Fruit fly (Drosophila melanogaster): Measurements from ENCODE around the gene Lrp4.

Gene Lrp4

dm6 chrX:15891606-15892345, 18.9 kb upstream of the Lrp4 start, which contains the start of gene shi (continued):
- TF ChIP-seq CG17802 (tag; optimal IDR thresholded peaks at IDR 0.05) (no peak), kay (GFP tag; optimal IDR thresholded peaks at IDR 0.05) (peak; percentile 18), hkb (optimal IDR thresholded peaks at IDR 0.05) (no peak), hkb (GFP tag; IDR thresholded peaks at IDR 0.05) (no peak), Atf3 (GFP tag; optimal IDR thresholded peaks at IDR 0.05) (no peak), abd-A (tag; optimal IDR thresholded peaks at IDR 0.05) (peak; percentile 83), pnt (GFP tag; optimal IDR thresholded peaks at IDR 0.05) (no peak), usp (GFP tag; optimal IDR thresholded peaks at IDR 0.05) (no peak), CG11723 (GFP tag; optimal IDR thresholded peaks at IDR 0.05) (no peak), so (GFP tag; IDR thresholded peaks at IDR 0.05) (no peak), CG12219 (GFP tag; optimal IDR thresholded peaks at IDR 0.05) (no peak), ssp (GFP tag; IDR thresholded peaks at IDR 0.05) (peak; percentile 51), hbn (GFP tag; IDR thresholded peaks at IDR 0.05; ENCODE audit: partially characterized antibody) (peak; percentile 96), Blimp-1 (GFP tag; optimal IDR thresholded peaks at IDR 0.05) (no peak), fd102C (GFP tag; optimal IDR thresholded peaks at IDR 0.05) (no peak), Meics (GFP tag; optimal IDR thresholded peaks at IDR 0.05) (no peak), CkIIα-i1 (GFP tag; IDR thresholded peaks at IDR 0.05) (no peak), CG3407 (GFP tag; optimal IDR thresholded peaks at IDR 0.05) (no peak), CG4820 (GFP tag; optimal IDR thresholded peaks at IDR 0.05) (no peak), fd64A (GFP tag; optimal IDR thresholded peaks at IDR 0.05) (no peak), ro (GFP tag; IDR thresholded peaks at IDR 0.05) (no peak), CG2678 (tag; optimal IDR thresholded peaks at IDR 0.05) (no peak), CG2116 (GFP tag; optimal IDR thresholded peaks at IDR 0.05) (peak; percentile 89), Dip2 (GFP tag; IDR thresholded peaks at IDR 0.05) (no peak), cad (GFP tag; optimal IDR thresholded peaks at IDR 0.05) (no peak), CG8359 (GFP tag; optimal IDR thresholded peaks at IDR 0.05; ENCODE audit: borderline replicate concordance) (no peak), luna (GFP tag; optimal IDR thresholded peaks at IDR 0.05) (no peak), CG15269 (tag; optimal IDR thresholded peaks at IDR 0.05) (no peak), jing (GFP tag; optimal IDR thresholded peaks at IDR 0.05) (no peak), fu2 (GFP tag; optimal IDR thresholded peaks at IDR 0.05) (no peak), CG8765 (GFP tag; IDR thresholded peaks at IDR 0.05) (no peak), CG17328 (GFP tag; IDR thresholded peaks at IDR 0.05) (0 out of 2 replicates have a peak, but pooled peaks have one; percentile 14), gce (GFP tag; IDR thresholded peaks at IDR 0.05) (no peak), CG13287 (GFP tag; IDR thresholded peaks at IDR 0.05; ENCODE audit: partially characterized antibody) (peak; percentile 96), CG10321 (GFP tag; IDR thresholded peaks at IDR 0.05) (no peak), sima (GFP tag; optimal IDR thresholded peaks at IDR 0.05) (no peak), B-H1 (GFP tag; IDR thresholded peaks at IDR 0.05) (no peak), CG17361 (GFP tag; IDR thresholded peaks at IDR 0.05) (peak; percentile 26; the same call in 1 of the 3 replicates), tll (GFP tag; optimal IDR thresholded peaks at IDR 0.05) (no peak), CG14014 (GFP tag; IDR thresholded peaks at IDR 0.05) (no peak), nerfin-2 (GFP tag; IDR thresholded peaks at IDR 0.05; ENCODE audit: partially characterized antibody) (peak; percentile 99), CG17385 (GFP tag; optimal IDR thresholded peaks at IDR 0.05) (no peak), sim (GFP tag; IDR thresholded peaks at IDR 0.05) (no peak), HmgZ (tag; optimal IDR thresholded peaks at IDR 0.05) (peak; percentile 73), ewg (GFP tag; optimal IDR thresholded peaks at IDR 0.05) (peak; percentile 97), Sry-δ (GFP tag; optimal IDR thresholded peaks at IDR 0.05) (peak; percentile 94), br (optimal IDR thresholded peaks at IDR 0.05) (no peak), CG3726 (GFP tag; IDR thresholded peaks at IDR 0.05) (no peak), CG17829 (tag; optimal IDR thresholded peaks at IDR 0.05) (peak; percentile 37), Nf-YC (tag; optimal IDR thresholded peaks at IDR 0.05) (peak; percentile 42), CG7928 (GFP tag; optimal IDR thresholded peaks at IDR 0.05) (peak; percentile 83)
